Worm (Caenorhabditis elegans) whole organism, L4 larva: Measurements from ENCODE around the gene T06D8.9.

Experiments used
- F10B5.3 ChIP-seq: sonication (generic microtip); optimal IDR thresholded peaks from 2 replicates; lab custom pipeline; 2016; ENCODE audit warnings: mild to moderate bottlenecking, missing genetic modification characterization, missing compliant biosample characterization
- F26F4.8 ChIP-seq: fragments of 200-800 bp; sonication (Bioruptor generic); conservative IDR thresholded peaks from 2 replicates; pipeline ENCODE4 v1.3.6; 2022; ENCODE audit warnings: missing genetic modification characterization, missing compliant biosample characterization
- R02D3.7 ChIP-seq: fragments of 150-350 bp; sonication (generic microtip); optimal IDR thresholded peaks from 3 replicates; lab custom pipeline; 2014; ENCODE audit warnings: missing biosample characterization, missing genetic modification characterization
- T20F7.1 ChIP-seq: fragments of 200-800 bp; sonication (Bioruptor generic); optimal IDR thresholded peaks from 2 replicates; lab custom pipeline; 2018; ENCODE audit warnings: mild to moderate bottlenecking, missing genetic modification characterization, missing compliant biosample characterization
- Y105C5A.15 ChIP-seq: fragments of 200-800 bp; sonication (Bioruptor generic); IDR thresholded peaks from 2 replicates; pipeline ENCODE4 v1.3.6; 2022; ENCODE audit warnings: missing genetic modification characterization, missing compliant biosample characterization
- Y48G9A.11 ChIP-seq: fragments of 200-800 bp; sonication (Bioruptor generic); IDR thresholded peaks from 2 replicates; pipeline ENCODE4 v1.3.6; 2022; ENCODE audit warnings: missing genetic modification reagents, missing genetic modification characterization, missing compliant biosample characterization
- Y75B8A.6 ChIP-seq: fragments of 200-800 bp; sonication (Bioruptor generic); IDR thresholded peaks from 2 replicates; pipeline ENCODE4 v1.3.6; 2022; ENCODE audit warnings: missing genetic modification reagents, missing genetic modification characterization, missing compliant biosample characterization
- aha-1 ChIP-seq: fragments of 150-350 bp; peaks from one replicate; lab custom pipeline; 2014; ENCODE audit warnings: missing biosample characterization, missing genetic modification characterization
- ama-1 ChIP-seq: fragments of 150-350 bp; optimal IDR thresholded peaks from 2 replicates; lab custom pipeline; 2014; ENCODE audit warnings: inconsistent platforms, mixed read lengths
- attf-4 ChIP-seq: sonication (generic microtip); optimal IDR thresholded peaks from 3 replicates; lab custom pipeline; 2017; ENCODE audit warnings: missing biosample characterization, missing genetic modification characterization
- ceh-44 ChIP-seq: fragments of 200-800 bp; sonication (Bioruptor generic); IDR thresholded peaks from 2 replicates; pipeline ENCODE4 v1.3.6; 2022; ENCODE audit warnings: missing genetic modification reagents, missing genetic modification characterization, missing compliant biosample characterization
- ceh-82 ChIP-seq: sonication (generic microtip); optimal IDR thresholded peaks from 2 replicates; lab custom pipeline; 2017; ENCODE audit warnings: missing biosample characterization, missing genetic modification characterization
- daf-12 ChIP-seq: fragments of 150-350 bp; optimal IDR thresholded peaks from 2 replicates; lab custom pipeline; 2014; ENCODE audit warnings: missing biosample characterization, missing genetic modification reagents, missing genetic modification characterization
- daf-16 ChIP-seq, 3 experiments: sonication (generic microtip); optimal IDR thresholded peaks; 2 replicates each; lab custom pipeline; 2016 to 2017; ENCODE audit warnings: missing genetic modification characterization in 3 of 3, missing genetic modification reagents in 3 of 3, mild to moderate bottlenecking in 2 of 3, missing compliant biosample characterization in 2 of 3, missing biosample characterization in 1 of 3, moderate library complexity in 1 of 3
- daf-19 ChIP-seq: fragments of 200-800 bp; sonication (Bioruptor generic); conservative IDR thresholded peaks from 2 replicates; pipeline ENCODE4 v1.3.6; 2022; ENCODE audit warnings: missing genetic modification characterization, missing compliant biosample characterization
- daf-8 ChIP-seq: fragments of 200-800 bp; sonication (Bioruptor generic); IDR thresholded peaks from 2 replicates; pipeline ENCODE4 v1.3.6; 2022; ENCODE audit warnings: missing genetic modification characterization, missing compliant biosample characterization
- dmd-6 ChIP-seq: fragments of 200-800 bp; sonication (Bioruptor generic); IDR thresholded peaks from 2 replicates; pipeline ENCODE4 v1.3.6; 2022; ENCODE audit warnings: missing genetic modification reagents, missing genetic modification characterization, missing compliant biosample characterization
- dve-1 ChIP-seq: sonication (generic microtip); optimal IDR thresholded peaks from 2 replicates; lab custom pipeline; 2017; ENCODE audit warnings: antibody characterized with exemption, mild to moderate bottlenecking, missing genetic modification characterization, missing compliant biosample characterization; ENCODE audit not compliant: insufficient read depth
- egl-43 ChIP-seq: fragments of 200-800 bp; sonication (Bioruptor generic); IDR thresholded peaks from 2 replicates; pipeline ENCODE4 v1.3.6; 2022; ENCODE audit warnings: missing genetic modification reagents, missing genetic modification characterization, missing compliant biosample characterization
- hlh-11 ChIP-seq: fragments of 200-800 bp; sonication (Bioruptor generic); optimal IDR thresholded peaks from 2 replicates; lab custom pipeline; 2018; ENCODE audit warnings: mild to moderate bottlenecking, missing genetic modification characterization, missing compliant biosample characterization
- hlh-30 ChIP-seq: sonication (generic microtip); optimal IDR thresholded peaks from 2 replicates; lab custom pipeline; 2017; ENCODE audit warnings: antibody characterized with exemption, mild to moderate bottlenecking, missing genetic modification characterization, missing compliant biosample characterization; ENCODE audit not compliant: insufficient read depth
- hmg-1.1 ChIP-seq: fragments of 200-800 bp; sonication (Bioruptor generic); IDR thresholded peaks from 2 replicates; pipeline ENCODE4 v1.3.6; 2022; ENCODE audit warnings: missing genetic modification reagents, missing genetic modification characterization, missing compliant biosample characterization
- lim-7 ChIP-seq: fragments of 200-800 bp; sonication (Bioruptor generic); IDR thresholded peaks from 2 replicates; pipeline ENCODE4 v1.3.6; 2022; ENCODE audit warnings: missing genetic modification characterization, missing compliant biosample characterization
- lin-1 ChIP-seq: fragments of 200-800 bp; sonication (Bioruptor generic); IDR thresholded peaks from 2 replicates; pipeline ENCODE4 v1.3.6; 2022; ENCODE audit warnings: missing genetic modification reagents, missing genetic modification characterization, missing compliant biosample characterization
- lin-15B ChIP-seq: fragments of 150-350 bp; sonication (generic microtip); optimal IDR thresholded peaks from 3 replicates; lab custom pipeline; 2014; ENCODE audit warnings: missing biosample characterization, missing genetic modification characterization
- lin-39 ChIP-seq: fragments of 150-350 bp; optimal IDR thresholded peaks from 2 replicates; lab custom pipeline; 2014; ENCODE audit warnings: missing biosample characterization, missing genetic modification reagents, missing genetic modification characterization
- lsy-2 ChIP-seq, 2 experiments: fragments of 150-350 bp in 1 of 2; sonication (generic microtip) in 1 of 2; optimal IDR thresholded peaks; 2 replicates each; lab custom pipeline; 2014 to 2017; ENCODE audit warnings: missing biosample characterization in 2 of 2, missing genetic modification characterization in 2 of 2
- madf-9 ChIP-seq: fragments of 200-800 bp; sonication (Bioruptor generic); conservative IDR thresholded peaks from 2 replicates; pipeline ENCODE4 v1.3.6; 2022; ENCODE audit warnings: missing genetic modification reagents, missing genetic modification characterization, missing compliant biosample characterization
- mdt-29 ChIP-seq: fragments of 200-800 bp; sonication (Bioruptor generic); IDR thresholded peaks from 2 replicates; pipeline ENCODE4 v1.3.6; 2022; ENCODE audit warnings: missing genetic modification reagents, missing genetic modification characterization, missing compliant biosample characterization
- mep-1 ChIP-seq: fragments of 150-350 bp; sonication (generic microtip); optimal IDR thresholded peaks from 3 replicates; lab custom pipeline; 2014; ENCODE audit warnings: missing biosample characterization, missing genetic modification characterization
- mxl-2 ChIP-seq: fragments of 200-800 bp; sonication (Bioruptor generic); conservative IDR thresholded peaks from 2 replicates; pipeline ENCODE4 v1.3.6; 2022; ENCODE audit warnings: missing genetic modification reagents, missing genetic modification characterization, missing compliant biosample characterization
- nhr-102 ChIP-seq: sonication (generic microtip); optimal IDR thresholded peaks from 2 replicates; lab custom pipeline; 2016; ENCODE audit warnings: mild to moderate bottlenecking, missing genetic modification characterization, moderate library complexity, missing compliant biosample characterization
- nhr-11 ChIP-seq: fragments of 150-350 bp; optimal IDR thresholded peaks from 2 replicates; lab custom pipeline; 2014; ENCODE audit warnings: missing biosample characterization, missing genetic modification characterization
- nhr-25 ChIP-seq: sonication (generic microtip); optimal IDR thresholded peaks from 2 replicates; lab custom pipeline; 2017; ENCODE audit warnings: missing genetic modification characterization, mild to moderate bottlenecking, missing compliant biosample characterization, antibody characterized with exemption, moderate library complexity, borderline replicate concordance; ENCODE audit not compliant: insufficient read depth
- nhr-41 ChIP-seq: fragments of 200-800 bp; sonication (Bioruptor generic); IDR thresholded peaks from 2 replicates; pipeline ENCODE4 v1.3.6; 2022; ENCODE audit warnings: missing genetic modification reagents, missing genetic modification characterization, missing compliant biosample characterization
- nhr-48 ChIP-seq: sonication (generic microtip); optimal IDR thresholded peaks from 2 replicates; lab custom pipeline; 2016; ENCODE audit warnings: mild to moderate bottlenecking, missing genetic modification characterization, missing compliant biosample characterization
- nhr-6 ChIP-seq: fragments of 150-350 bp; optimal IDR thresholded peaks from 2 replicates; lab custom pipeline; 2014; ENCODE audit warnings: missing biosample characterization, missing genetic modification characterization
- pha-4 ChIP-seq, 2 experiments: fragments of 150-350 bp in 1 of 2; fragments of 200-800 bp in 1 of 2; sonication (Bioruptor generic) in 1 of 2; IDR thresholded peaks in 1 of 2; optimal IDR thresholded peaks in 1 of 2; 2 replicates each; pipeline versions ENCODE4 v1.3.6 to Lab custom; 2014 to 2022; ENCODE audit warnings: missing genetic modification characterization in 2 of 2, missing genetic modification reagents in 2 of 2, missing biosample characterization in 1 of 2, missing compliant biosample characterization in 1 of 2
- php-3 ChIP-seq: fragments of 200-800 bp; sonication (Bioruptor generic); IDR thresholded peaks from 2 replicates; pipeline ENCODE4 v1.3.6; 2022; ENCODE audit warnings: missing genetic modification reagents, missing genetic modification characterization, missing compliant biosample characterization
- rbr-2 ChIP-seq: sonication (generic microtip); optimal IDR thresholded peaks from 2 replicates; lab custom pipeline; 2016; ENCODE audit warnings: missing genotype, missing genetic modification characterization, missing compliant biosample characterization
- saeg-2 ChIP-seq: fragments of 200-800 bp; sonication (Bioruptor generic); IDR thresholded peaks from 2 replicates; pipeline ENCODE4 v1.3.6; 2022; ENCODE audit warnings: missing genetic modification reagents, missing genetic modification characterization, missing compliant biosample characterization
- sdz-12 ChIP-seq: fragments of 200-800 bp; sonication (Bioruptor generic); optimal IDR thresholded peaks from 2 replicates; lab custom pipeline; 2018; ENCODE audit warnings: mild to moderate bottlenecking, missing genetic modification characterization, missing compliant biosample characterization
- set-16 ChIP-seq: fragments of 200-800 bp; sonication (Bioruptor generic); IDR thresholded peaks from 2 replicates; pipeline ENCODE4 v1.3.6; 2022; ENCODE audit warnings: missing genetic modification reagents, missing genetic modification characterization, missing compliant biosample characterization
- snpc-1.2 ChIP-seq: fragments of 200-800 bp; sonication (Bioruptor generic); IDR thresholded peaks from 2 replicates; pipeline ENCODE4 v1.3.6; 2022; ENCODE audit warnings: missing genetic modification reagents, missing genetic modification characterization, missing compliant biosample characterization
- snpc-4 ChIP-seq: fragments of 150-350 bp; optimal IDR thresholded peaks from 2 replicates; lab custom pipeline; 2014; ENCODE audit warnings: missing biosample characterization, missing genetic modification characterization
- spr-1 ChIP-seq: sonication (generic microtip); optimal IDR thresholded peaks from 2 replicates; lab custom pipeline; 2016; ENCODE audit warnings: mild to moderate bottlenecking, missing genetic modification characterization, missing compliant biosample characterization
- unc-130 ChIP-seq: sonication (generic microtip); optimal IDR thresholded peaks from 2 replicates; lab custom pipeline; 2016; ENCODE audit warnings: missing genetic modification reagents, missing genetic modification characterization, missing compliant biosample characterization
- unc-62 ChIP-seq, 3 experiments: fragments of 150-350 bp in 1 of 3; sonication (generic microtip); optimal IDR thresholded peaks in 2 of 3; peaks in 1 of 3; 1 replicate in 1 of 3; 2 replicates in 2 of 3; lab custom pipeline; 2014 to 2017; ENCODE audit warnings: missing biosample characterization in 3 of 3, missing genetic modification characterization in 3 of 3, missing genetic modification reagents in 3 of 3, missing genotype in 1 of 3
- zip-2 ChIP-seq: fragments of 150-350 bp; optimal IDR thresholded peaks from 2 replicates; lab custom pipeline; 2014; ENCODE audit warnings: missing biosample characterization, missing genetic modification characterization

The T06D8.9 gene

DNA sequence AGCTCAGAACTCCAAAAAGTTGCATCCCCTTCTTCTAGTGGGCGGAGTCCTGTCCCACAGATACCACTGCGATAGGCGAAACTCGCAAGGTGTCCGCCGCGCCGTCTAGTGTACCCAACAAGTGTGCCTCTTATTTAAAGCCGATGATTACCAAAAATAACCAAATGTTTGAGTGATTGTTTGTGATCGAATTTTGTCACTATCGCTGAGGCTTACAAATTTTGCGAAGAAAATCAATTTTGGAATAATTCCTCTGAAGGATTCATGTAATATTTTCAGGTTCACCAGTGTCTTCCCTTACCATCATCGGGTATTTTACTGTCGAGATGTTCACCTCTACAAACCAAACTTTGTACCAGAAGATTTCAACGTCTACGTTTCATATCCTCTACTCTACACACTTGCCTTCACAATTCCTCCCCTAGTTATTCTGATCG is 15.3 kb upstream of the T06D8.9 start:
- TF ChIP-seq rbr-2 (tag; lab: Kevin White, UChicago) (peak; percentile 60), lin-39 (tag; lab: Kevin White, UChicago) (no peak), hmg-1.1 (GFP tag; lab: Robert Waterston, UW) (peak; percentile 83), unc-62 (GFP tag; optimal IDR thresholded peaks at IDR 0.05 in 1 of 2; lab: Kevin White, UChicago) (no peak), unc-62 (tag; optimal IDR thresholded peaks at IDR 0.05; lab: Kevin White, UChicago) (no peak), Y75B8A.6 (0 out of 2 replicates have a peak, but pooled peaks have one; percentile 34), R02D3.7 (tag; lab: Kevin White, UChicago) (no peak), mep-1 (tag; lab: Kevin White, UChicago) (peak; percentile 80), pha-4 (GFP tag; IDR thresholded peaks at IDR 0.05; lab: Robert Waterston, UW) (peak; percentile 77), pha-4 (tag; optimal IDR thresholded peaks at IDR 0.05; lab: Kevin White, UChicago) (no peak), F26F4.8 (no peak), hlh-30 (tag; lab: Kevin White, UChicago) (peak; percentile 61), nhr-48 (tag; lab: Kevin White, UChicago) (peak; percentile 44), lim-7 (GFP tag; lab: Robert Waterston, UW) (0 out of 2 replicates have a peak, but pooled peaks have one; percentile 50), lin-1 (GFP tag; lab: Robert Waterston, UW) (no peak), snpc-4 (peak; percentile 93), snpc-1.2 (peak; percentile 85), daf-8 (GFP tag; lab: Robert Waterston, UW) (no peak), saeg-2 (GFP tag; lab: Robert Waterston, UW) (peak; percentile 49; the same call in 1 of the 2 replicates), mdt-29 (0 out of 2 replicates have a peak, but pooled peaks have one; percentile 16), hlh-11 (tag; lab: Kevin White, UChicago) (peak; percentile 80), egl-43 (GFP tag; lab: Robert Waterston, UW) (no peak), attf-4 (tag; lab: Kevin White, UChicago) (no peak), aha-1 (tag; lab: Kevin White, UChicago) (peak; percentile 62), ceh-82 (tag; lab: Kevin White, UChicago) (no peak), nhr-25 (tag; lab: Kevin White, UChicago) (no peak), unc-130 (peak; percentile 27), T20F7.1 (GFP tag; lab: Kevin White, UChicago) (no peak), Y48G9A.11 (GFP tag; lab: Robert Waterston, UW) (peak; percentile 76), daf-12 (tag; lab: Kevin White, UChicago) (no peak), nhr-6 (peak; percentile 71), dve-1 (tag; lab: Kevin White, UChicago) (peak; percentile 85), lsy-2 (tag; optimal IDR thresholded peaks at IDR 0.05; lab: Kevin White, UChicago) (peak in 1 of 2 experiments; percentile 72), Y105C5A.15 (GFP tag; lab: Robert Waterston, UW) (no peak), spr-1 (tag; lab: Kevin White, UChicago) (peak; percentile 66), php-3 (GFP tag; lab: Robert Waterston, UW) (peak; percentile 64; the same call in 1 of the 2 replicates), ceh-44 (GFP tag; lab: Robert Waterston, UW) (peak; percentile 96), daf-19 (GFP tag; lab: Robert Waterston, UW) (peak; percentile 67; the same call in 1 of the 2 replicates), ama-1 (lab: Kevin White, UChicago) (peak; percentile 98), dmd-6 (GFP tag; lab: Robert Waterston, UW) (peak; percentile 72), madf-9 (GFP tag; lab: Robert Waterston, UW) (no peak), daf-16 (GFP tag; optimal IDR thresholded peaks at IDR 0.05; lab: Kevin White, UChicago) (peak; percentile 60 to 64), daf-16 (tag; optimal IDR thresholded peaks at IDR 0.05; lab: Kevin White, UChicago) (peak; percentile 92), nhr-102 (tag; lab: Kevin White, UChicago) (peak; percentile 86), zip-2 (tag; lab: Kevin White, UChicago) (peak; percentile 25), nhr-41 (0 out of 2 replicates have a peak, but pooled peaks have one; percentile 26), sdz-12 (GFP tag; lab: Kevin White, UChicago) (no peak), set-16 (GFP tag; lab: Robert Waterston, UW) (no peak), mxl-2 (GFP tag; lab: Robert Waterston, UW) (no peak), lin-15B (no peak), nhr-11 (tag; lab: Kevin White, UChicago) (no peak), F10B5.3 (peak; percentile 76)
